Worm (Caenorhabditis elegans) whole organism, L4 larva: ENCODE results near the gene gst-15.

ENCODE experiments used
- nhr-11 ChIP-seq: fragments of 150-350 bp; optimal IDR thresholded peaks from 2 replicates; lab custom pipeline; 2014; ENCODE audit warnings: missing biosample characterization, missing genetic modification characterization
- pha-4 ChIP-seq, 2 experiments: fragments of 150-350 bp in 1 of 2; fragments of 200-800 bp in 1 of 2; sonication (Bioruptor generic) in 1 of 2; IDR thresholded peaks in 1 of 2; optimal IDR thresholded peaks in 1 of 2; 2 replicates each; pipeline versions ENCODE4 v1.3.6 to Lab custom; 2014 to 2022; ENCODE audit warnings: missing genetic modification characterization in 2 of 2, missing genetic modification reagents in 2 of 2, missing biosample characterization in 1 of 2, missing compliant biosample characterization in 1 of 2

- TF ChIP-seq nhr-11 (tag; lab: Kevin White, UChicago), result no peak
- TF ChIP-seq pha-4 (GFP tag; IDR thresholded peaks at IDR 0.05; lab: Robert Waterston, UW), result no peak
- no peak for TF ChIP-seq pha-4 (tag; optimal IDR thresholded peaks at IDR 0.05; lab: Kevin White, UChicago)
These were observed at the start of gene gst-15 for ce11 chrII:13613096-13613495.
